Fruit fly (Drosophila melanogaster) whole organism, prepupa: ENCODE measurements around the gene moi.
A peak's percentile ranks its signal among the peaks of the same experiment; 100 is the strongest.

Experiments
- CG10631 ChIP-seq: fragments of 200-800 bp; sonication (Bioruptor generic); optimal IDR thresholded peaks from 2 replicates; lab custom pipeline; 2016; ENCODE audit warnings: missing biosample characterization, missing genetic modification characterization
- CG10669 ChIP-seq: fragments of 200-800 bp; sonication (Bioruptor generic); optimal IDR thresholded peaks from 3 replicates; lab custom pipeline; 2018; ENCODE audit warnings: missing biosample characterization, mild to moderate bottlenecking, missing genetic modification characterization, moderate library complexity
- CG11762 ChIP-seq: fragments of 200-800 bp; sonication (Bioruptor generic); optimal IDR thresholded peaks from 3 replicates; lab custom pipeline; 2016; ENCODE audit warnings: missing biosample characterization, missing genetic modification characterization; ENCODE audit not compliant: insufficient read depth
- CG11902 ChIP-seq: fragments of 200-800 bp; sonication (Bioruptor generic); optimal IDR thresholded peaks from 3 replicates; lab custom pipeline; 2016; ENCODE audit warnings: missing biosample characterization, missing genetic modification characterization
- CG15336 ChIP-seq: fragments of 200-800 bp; sonication (Bioruptor generic); IDR thresholded peaks from 2 replicates; pipeline ENCODE4 v1.3.6; 2022; ENCODE audit warnings: missing biosample characterization, missing genetic modification characterization
- CG1621 ChIP-seq: fragments of 200-800 bp; sonication (Bioruptor generic); optimal IDR thresholded peaks from 3 replicates; lab custom pipeline; 2018; ENCODE audit warnings: missing biosample characterization, mild to moderate bottlenecking, missing genetic modification characterization
- CG16779 ChIP-seq: fragments of 200-800 bp; sonication (Bioruptor generic); optimal IDR thresholded peaks from 3 replicates; lab custom pipeline; 2017; ENCODE audit warnings: missing biosample characterization, mild to moderate bottlenecking, missing genetic modification characterization
- CG3032 ChIP-seq: fragments of 200-800 bp; optimal IDR thresholded peaks from 2 replicates; lab custom pipeline; 2019; ENCODE audit warnings: missing biosample characterization, mild to moderate bottlenecking, missing genetic modification characterization, moderate library complexity
- CG31627 ChIP-seq: fragments of 200-800 bp; sonication (Bioruptor generic); optimal IDR thresholded peaks from 3 replicates; lab custom pipeline; 2016; ENCODE audit warnings: missing biosample characterization, missing genetic modification characterization
- CG32006 ChIP-seq: fragments of 200-800 bp; sonication (Bioruptor generic); optimal IDR thresholded peaks from 3 replicates; lab custom pipeline; 2017; ENCODE audit warnings: missing biosample characterization, mild to moderate bottlenecking, missing genetic modification characterization
- CG3919 ChIP-seq: fragments of 200-800 bp; sonication (Bioruptor generic); optimal IDR thresholded peaks from 3 replicates; lab custom pipeline; 2016; ENCODE audit warnings: missing biosample characterization, missing genetic modification characterization
- CG4318 ChIP-seq: fragments of 200-800 bp; sonication (Bioruptor generic); optimal IDR thresholded peaks from 3 replicates; lab custom pipeline; 2017; ENCODE audit warnings: missing biosample characterization, mild to moderate bottlenecking, missing genetic modification characterization
- CG6276 ChIP-seq: fragments of 200-800 bp; sonication (Bioruptor generic); optimal IDR thresholded peaks from 2 replicates; lab custom pipeline; 2017; ENCODE audit warnings: missing biosample characterization, mild to moderate bottlenecking, missing genetic modification characterization
- CG6792 ChIP-seq: fragments of 200-800 bp; sonication (Bioruptor generic); optimal IDR thresholded peaks from 3 replicates; lab custom pipeline; 2016; ENCODE audit warnings: missing biosample characterization, missing genetic modification characterization
- CG6808 ChIP-seq: fragments of 200-800 bp; sonication (Bioruptor generic); optimal IDR thresholded peaks from 3 replicates; lab custom pipeline; 2017; ENCODE audit warnings: missing biosample characterization, missing genetic modification characterization, mild to moderate bottlenecking, moderate library complexity, missing genetic modification reagents
- CG6854 ChIP-seq: fragments of 200-800 bp; sonication (Bioruptor generic); optimal IDR thresholded peaks from 2 replicates; lab custom pipeline; 2017; ENCODE audit warnings: missing biosample characterization, mild to moderate bottlenecking, missing genetic modification characterization
- CG7368 ChIP-seq: fragments of 200-800 bp; sonication (Bioruptor generic); optimal IDR thresholded peaks from 3 replicates; lab custom pipeline; 2016; ENCODE audit warnings: missing biosample characterization, missing genetic modification characterization
- CG8119 ChIP-seq: fragments of 200-800 bp; sonication (Bioruptor generic); IDR thresholded peaks from 3 replicates; pipeline ENCODE4 v1.3.6; 2022; ENCODE audit warnings: missing biosample characterization, missing genetic modification characterization
- CG8319 ChIP-seq: fragments of 200-800 bp; sonication (Bioruptor generic); optimal IDR thresholded peaks from 3 replicates; lab custom pipeline; 2016; ENCODE audit warnings: missing biosample characterization, missing genetic modification characterization
- CG8632 ChIP-seq: fragments of 200-800 bp; sonication (Bioruptor generic); optimal IDR thresholded peaks from 3 replicates; lab custom pipeline; 2016; ENCODE audit warnings: missing biosample characterization, missing genetic modification characterization
- CG9139 ChIP-seq: fragments of 200-800 bp; sonication (Bioruptor generic); optimal IDR thresholded peaks from 3 replicates; lab custom pipeline; 2017; ENCODE audit warnings: missing biosample characterization, mild to moderate bottlenecking, missing genetic modification characterization
- Eip75B ChIP-seq: fragments of 200-800 bp; sonication (Bioruptor generic); optimal IDR thresholded peaks from 3 replicates; lab custom pipeline; 2016; ENCODE audit warnings: missing biosample characterization, missing genetic modification characterization
- Eip78C ChIP-seq: fragments of 200-800 bp; sonication (Bioruptor generic); peaks from one replicate; lab custom pipeline; 2016; ENCODE audit warnings: missing biosample characterization, missing genetic modification characterization
- Ets21C ChIP-seq: fragments of 200-800 bp; sonication (Bioruptor generic); optimal IDR thresholded peaks from 3 replicates; lab custom pipeline; 2016; ENCODE audit warnings: missing biosample characterization, missing genetic modification characterization
- Ets96B ChIP-seq: fragments of 200-800 bp; optimal IDR thresholded peaks from 2 replicates; lab custom pipeline; 2019; ENCODE audit warnings: missing biosample characterization, mild to moderate bottlenecking, missing genetic modification characterization, moderate library complexity
- Gug ChIP-seq: fragments of 200-800 bp; sonication (Bioruptor generic); IDR thresholded peaks from 2 replicates; pipeline ENCODE4 v1.3.6; 2022; ENCODE audit warnings: missing biosample characterization, missing genetic modification characterization
- Hr38 ChIP-seq: sonication (Bioruptor generic); optimal IDR thresholded peaks from 2 replicates; lab custom pipeline; 2016; ENCODE audit warnings: missing biosample characterization, missing genetic modification characterization
- Hr4 ChIP-seq: fragments of 200-800 bp; sonication (Bioruptor generic); optimal IDR thresholded peaks from 3 replicates; lab custom pipeline; 2016; ENCODE audit warnings: missing biosample characterization, missing genetic modification characterization
- Lpt ChIP-seq: fragments of 200-800 bp; sonication (Bioruptor generic); optimal IDR thresholded peaks from 3 replicates; lab custom pipeline; 2016; ENCODE audit warnings: missing biosample characterization, missing genetic modification characterization
- OdsH ChIP-seq: fragments of 200-800 bp; sonication (Bioruptor generic); optimal IDR thresholded peaks from 3 replicates; lab custom pipeline; 2016; ENCODE audit warnings: missing biosample characterization, missing genetic modification characterization
- achi ChIP-seq: fragments of 200-800 bp; sonication (Bioruptor generic); optimal IDR thresholded peaks from 3 replicates; lab custom pipeline; 2016; ENCODE audit warnings: missing biosample characterization, missing genetic modification characterization
- acj6 ChIP-seq: fragments of 200-800 bp; sonication (Bioruptor generic); optimal IDR thresholded peaks from 3 replicates; lab custom pipeline; 2016; ENCODE audit warnings: missing biosample characterization, missing genetic modification characterization
- cyc ChIP-seq: fragments of 200-800 bp; sonication (Bioruptor generic); optimal IDR thresholded peaks from 3 replicates; lab custom pipeline; 2016; ENCODE audit warnings: missing biosample characterization, missing genetic modification characterization
- dac ChIP-seq: fragments of 200-800 bp; sonication (Bioruptor generic); optimal IDR thresholded peaks from 2 replicates; lab custom pipeline; 2017; ENCODE audit warnings: missing biosample characterization, mild to moderate bottlenecking, missing genetic modification characterization
- dsx ChIP-seq: fragments of 200-800 bp; optimal IDR thresholded peaks from 3 replicates; lab custom pipeline; 2019; ENCODE audit warnings: missing biosample characterization, mild to moderate bottlenecking, missing genetic modification characterization, moderate library complexity; ENCODE audit not compliant: poor library complexity, severe bottlenecking
- esn ChIP-seq: fragments of 200-800 bp; sonication (Bioruptor generic); optimal IDR thresholded peaks from 2 replicates; lab custom pipeline; 2016; ENCODE audit warnings: missing biosample characterization, mild to moderate bottlenecking, missing genetic modification characterization, moderate library complexity
- fd59A ChIP-seq: fragments of 200-800 bp; sonication (Bioruptor generic); optimal IDR thresholded peaks from 2 replicates; lab custom pipeline; 2017; ENCODE audit warnings: missing biosample characterization, mild to moderate bottlenecking, missing genetic modification characterization, missing genetic modification reagents
- fd85E ChIP-seq: fragments of 200-800 bp; sonication (Bioruptor generic); optimal IDR thresholded peaks from 3 replicates; lab custom pipeline; 2016; ENCODE audit warnings: missing biosample characterization, missing genetic modification characterization
- fkh ChIP-seq: fragments of 200-800 bp; sonication (Bioruptor generic); optimal IDR thresholded peaks from 3 replicates; lab custom pipeline; 2017; ENCODE audit warnings: missing biosample characterization, mild to moderate bottlenecking, missing genetic modification characterization, moderate library complexity
- lz ChIP-seq: fragments of 200-800 bp; sonication (Bioruptor generic); optimal IDR thresholded peaks from 3 replicates; lab custom pipeline; 2016; ENCODE audit warnings: missing biosample characterization, missing genetic modification characterization
- net ChIP-seq: fragments of 200-800 bp; sonication (Bioruptor generic); optimal IDR thresholded peaks from 3 replicates; lab custom pipeline; 2016; ENCODE audit warnings: missing biosample characterization, missing genetic modification characterization
- pdm3 ChIP-seq: fragments of 200-800 bp; sonication (Bioruptor generic); optimal IDR thresholded peaks from 3 replicates; lab custom pipeline; 2016; ENCODE audit warnings: missing biosample characterization, missing genetic modification characterization
- salr ChIP-seq, 2 experiments: fragments of 200-800 bp; sonication (Bioruptor generic); optimal IDR thresholded peaks; 3 replicates each; lab custom pipeline; 2016 to 2018; ENCODE audit warnings: missing biosample characterization in 2 of 2, missing genetic modification characterization in 2 of 2, mild to moderate bottlenecking in 1 of 2
- svp ChIP-seq: fragments of 200-800 bp; sonication (Bioruptor generic); peaks from one replicate; lab custom pipeline; 2016; ENCODE audit warnings: missing biosample characterization, missing genetic modification characterization
- topi ChIP-seq: fragments of 200-800 bp; sonication (Bioruptor generic); optimal IDR thresholded peaks from 3 replicates; lab custom pipeline; 2016; ENCODE audit warnings: missing biosample characterization, missing genetic modification characterization
- vri ChIP-seq: fragments of 200-800 bp; sonication (Bioruptor generic); optimal IDR thresholded peaks from 3 replicates; lab custom pipeline; 2016; ENCODE audit warnings: missing biosample characterization, mild to moderate bottlenecking, missing genetic modification characterization

moi gene

dm6 chr3R:18255281-18255680 lies at the start of gene moi, which contains the start of the genes Ada2a, Polr2D and Tgs1:
Gene moi (plus strand): TSS chr3R:18255530.
Gene Ada2a (minus strand): TSS chr3R:18255487.
Gene Polr2D (minus strand): TSS chr3R:18255487.
Gene Tgs1 (plus strand): TSS chr3R:18255530.
- TF ChIP-seq CG6854 (GFP tag; lab: Kevin White, UChicago) = no peak
- peak; percentile 82 for TF ChIP-seq CG1621 (tag; lab: Kevin White, UChicago)
- TF ChIP-seq acj6 (GFP tag; lab: Kevin White, UChicago) = no peak
- no peak for TF ChIP-seq CG31627
- TF ChIP-seq CG6276 (GFP tag; lab: Kevin White, UChicago) = no peak
- TF ChIP-seq net = no peak

- no peak for TF ChIP-seq Hr4 (GFP tag; lab: Kevin White, UChicago)
- no peak for TF ChIP-seq fd59A (GFP tag; lab: Kevin White, UChicago)
- TF ChIP-seq Eip78C = no peak
- TF ChIP-seq CG9139 (GFP tag; lab: Kevin White, UChicago) = no peak
- TF ChIP-seq pdm3 = no peak
- no peak for TF ChIP-seq Ets21C (GFP tag; lab: Kevin White, UChicago)
- no peak for TF ChIP-seq CG16779
- TF ChIP-seq CG11762 (GFP tag; lab: Kevin White, UChicago) = no peak
- no peak for TF ChIP-seq CG8119 (GFP tag; lab: Robert Waterston, UW)
- TF ChIP-seq vri (GFP tag; lab: Kevin White, UChicago) = no peak
- no peak for TF ChIP-seq CG3919 (GFP tag; lab: Kevin White, UChicago)
- TF ChIP-seq Gug (GFP tag; lab: Robert Waterston, UW) = no peak
- TF ChIP-seq dac (GFP tag; lab: Kevin White, UChicago) = no peak
- TF ChIP-seq CG31627 = no peak
- TF ChIP-seq CG6854 (GFP tag; lab: Kevin White, UChicago) = no peak
- TF ChIP-seq, all 60 proteins: peak for 0
Measured at dm6 chr3R:18208479-18208878, 46.9 kb upstream of the moi start, which contains the start of gene CG44158. Gene CG44158 (plus strand): TSS chr3R:18208779.

- TF ChIP-seq CG15336 (GFP tag; lab: Robert Waterston, UW) (no peak), OdsH (GFP tag; lab: Kevin White, UChicago) (peak; percentile 57), CG8319 (GFP tag; lab: Kevin White, UChicago) (no peak), net (peak; percentile 8), CG8119 (GFP tag; lab: Robert Waterston, UW) (0 out of 3 replicates have a peak, but pooled peaks have one; percentile 17), CG6808 (GFP tag; lab: Kevin White, UChicago) (no peak), CG16779 (no peak), Ets21C (GFP tag; lab: Kevin White, UChicago) (peak; percentile 43), CG11902 (GFP tag; lab: Kevin White, UChicago) (no peak), CG7368 (no peak), lz (peak; percentile 63), CG10631 (peak; percentile 8), acj6 (GFP tag; lab: Kevin White, UChicago) (peak; percentile 44), pdm3 (peak; percentile 63), fkh (GFP tag; lab: Kevin White, UChicago) (no peak), Ets96B (tag; lab: Kevin White, UChicago) (no peak), cyc (GFP tag; lab: Kevin White, UChicago) (peak; percentile 50), esn (peak; percentile 61), Lpt (GFP tag; lab: Kevin White, UChicago) (peak; percentile 28), vri (GFP tag; lab: Kevin White, UChicago) (no peak), achi (GFP tag; lab: Kevin White, UChicago) (peak; percentile 28), CG6792 (GFP tag; lab: Kevin White, UChicago) (no peak), Eip75B (GFP tag; lab: Kevin White, UChicago) (no peak), CG6276 (GFP tag; lab: Kevin White, UChicago) (no peak), CG9139 (GFP tag; lab: Kevin White, UChicago) (no peak), CG32006 (GFP tag; lab: Kevin White, UChicago) (peak; percentile 40), CG4318 (no peak), CG31627 (peak; percentile 58), svp (GFP tag; lab: Kevin White, UChicago) (peak; percentile 81), topi (GFP tag; lab: Kevin White, UChicago) (peak; percentile 43), salr (GFP tag; optimal IDR thresholded peaks at IDR 0.05; lab: Kevin White, UChicago) (peak in 1 of 2 experiments; percentile 5), fd85E (GFP tag; lab: Kevin White, UChicago) (no peak), CG10669 (no peak), CG8632 (GFP tag; lab: Kevin White, UChicago) (no peak), Hr38 (GFP tag; lab: Kevin White, UChicago) (no peak), dsx (GFP tag; lab: Kevin White, UChicago) (no peak), CG3032 (tag; lab: Kevin White, UChicago) (no peak), Hr4 (GFP tag; lab: Kevin White, UChicago) (peak; percentile 55), fd59A (GFP tag; lab: Kevin White, UChicago) (no peak), CG1621 (tag; lab: Kevin White, UChicago) (no peak)
Measured at dm6 chr3R:18215300-18215699, 40.0 kb upstream of the moi start.
